Fruit fly (Drosophila melanogaster) whole organism, embryonic: Measurements from ENCODE around the gene CG3184.
A peak's percentile ranks its signal among the peaks of the same experiment; 100 is the strongest.

Experiments
- ATbp ChIP-seq: fragments of 200-800 bp; sonication (Bioruptor generic); optimal IDR thresholded peaks from 2 replicates; lab custom pipeline; 2017; ENCODE audit warnings: missing biosample characterization, mild to moderate bottlenecking, missing genetic modification characterization, missing genetic modification reagents
- CG12071 ChIP-seq: fragments of 200-800 bp; sonication (Bioruptor generic); optimal IDR thresholded peaks from 3 replicates; lab custom pipeline; 2018; ENCODE audit warnings: missing biosample characterization, mild to moderate bottlenecking, missing genetic modification characterization
- CG12104 ChIP-seq: fragments of 200-800 bp; sonication (Bioruptor generic); optimal IDR thresholded peaks from 3 replicates; lab custom pipeline; 2016; ENCODE audit warnings: missing biosample characterization, missing genetic modification characterization
- CG12236 ChIP-seq: fragments of 200-800 bp; sonication (Bioruptor generic); optimal IDR thresholded peaks from 2 replicates; lab custom pipeline; 2016; ENCODE audit warnings: missing biosample characterization, missing genetic modification characterization
- CG14441 ChIP-seq: fragments of 200-800 bp; sonication (Bioruptor generic); IDR thresholded peaks from 2 replicates; pipeline ENCODE4 v1.3.6; 2022; ENCODE audit warnings: missing biosample characterization, missing genetic modification characterization
- CG14965 ChIP-seq: fragments of 200-800 bp; sonication (Bioruptor generic); optimal IDR thresholded peaks from 2 replicates; lab custom pipeline; 2016; ENCODE audit warnings: missing biosample characterization, missing genetic modification characterization, borderline replicate concordance
- CG15269 ChIP-seq: fragments of 200-800 bp; sonication (Bioruptor generic); optimal IDR thresholded peaks from 2 replicates; lab custom pipeline; 2018; ENCODE audit warnings: missing biosample characterization, mild to moderate bottlenecking, missing genetic modification characterization, moderate library complexity
- CG16813 ChIP-seq: fragments of 200-800 bp; sonication (Bioruptor generic); IDR thresholded peaks from 3 replicates; pipeline ENCODE4 v1.3.6; 2022; ENCODE audit warnings: missing biosample characterization, missing genetic modification characterization; ENCODE audit not compliant: partially characterized antibody
- CG17829 ChIP-seq: fragments of 200-800 bp; optimal IDR thresholded peaks from 2 replicates; lab custom pipeline; 2019; ENCODE audit warnings: missing biosample characterization, mild to moderate bottlenecking, missing genetic modification characterization, moderate library complexity
- CG2199 ChIP-seq: fragments of 200-800 bp; sonication (Bioruptor generic); IDR thresholded peaks from 3 replicates; pipeline ENCODE4 v1.3.6; 2022; ENCODE audit warnings: missing biosample characterization, missing genetic modification characterization
- CG43689 ChIP-seq: fragments of 200-800 bp; sonication (Bioruptor generic); IDR thresholded peaks from 2 replicates; pipeline ENCODE4 v1.3.6; 2022; ENCODE audit warnings: missing biosample characterization, missing genetic modification characterization
- CG6689 ChIP-seq: fragments of 200-800 bp; sonication (Bioruptor generic); IDR thresholded peaks from 2 replicates; pipeline ENCODE4 v1.3.6; 2022; ENCODE audit warnings: missing biosample characterization, missing genetic modification characterization
- CG7745 ChIP-seq: fragments of 200-800 bp; sonication (Bioruptor generic); optimal IDR thresholded peaks from 2 replicates; lab custom pipeline; 2018; ENCODE audit warnings: missing biosample characterization, mild to moderate bottlenecking, missing genetic modification characterization, moderate library complexity
- CG7987 ChIP-seq: fragments of 200-800 bp; sonication (Bioruptor generic); optimal IDR thresholded peaks from 2 replicates; lab custom pipeline; 2018; ENCODE audit warnings: missing biosample characterization, mild to moderate bottlenecking, missing genetic modification characterization, moderate library complexity
- CG8290 ChIP-seq, 3 experiments: fragments of 200-800 bp; sonication (Bioruptor generic); optimal IDR thresholded peaks; 2 replicates each; lab custom pipeline; 2016 to 2019; ENCODE audit warnings: missing biosample characterization in 3 of 3, missing genetic modification characterization in 3 of 3, mild to moderate bottlenecking in 2 of 3, moderate library complexity in 1 of 3
- Chrac-16 ChIP-seq: fragments of 200-800 bp; sonication (Bioruptor generic); optimal IDR thresholded peaks from 3 replicates; lab custom pipeline; 2016; ENCODE audit warnings: missing biosample characterization, missing genetic modification characterization
- D19B ChIP-seq: fragments of 200-800 bp; sonication (Bioruptor generic); optimal IDR thresholded peaks from 2 replicates; lab custom pipeline; 2017; ENCODE audit warnings: missing biosample characterization, mild to moderate bottlenecking, missing genetic modification characterization
- Deaf1 ChIP-seq: fragments of 200-800 bp; optimal IDR thresholded peaks from 3 replicates; lab custom pipeline; 2019; ENCODE audit warnings: missing biosample characterization, mild to moderate bottlenecking, missing genetic modification characterization, moderate library complexity
- Dref ChIP-seq: fragments of 200-800 bp; sonication (Bioruptor generic); IDR thresholded peaks from 2 replicates; pipeline ENCODE4 v1.3.6; 2022; ENCODE audit warnings: missing biosample characterization, missing genetic modification characterization
- Ets97D ChIP-seq: fragments of 200-800 bp; sonication (Bioruptor generic); optimal IDR thresholded peaks from 3 replicates; lab custom pipeline; 2016; ENCODE audit warnings: missing biosample characterization, missing genetic modification characterization
- Gsc ChIP-seq: fragments of 200-800 bp; sonication (Bioruptor generic); IDR thresholded peaks from 2 replicates; pipeline ENCODE4 v1.3.6; 2022; ENCODE audit warnings: missing biosample characterization, missing genetic modification characterization
- Meics ChIP-seq: fragments of 200-800 bp; sonication (Bioruptor generic); optimal IDR thresholded peaks from 2 replicates; lab custom pipeline; 2017; ENCODE audit warnings: missing biosample characterization, mild to moderate bottlenecking, missing genetic modification characterization
- Ptx1 ChIP-seq: fragments of 200-800 bp; sonication (Bioruptor generic); IDR thresholded peaks from 2 replicates; pipeline ENCODE4 v1.3.6; 2022; ENCODE audit warnings: missing biosample characterization, missing genetic modification characterization
- Sin3A ChIP-seq: fragments of >200 bp; optimal IDR thresholded peaks from 2 replicates; lab custom pipeline; 2018
- Spps ChIP-seq: fragments of 200-800 bp; sonication (Bioruptor generic); optimal IDR thresholded peaks from 2 replicates; lab custom pipeline; 2018; ENCODE audit warnings: missing biosample characterization, mild to moderate bottlenecking, missing genetic modification characterization
- Trl ChIP-seq, 3 experiments: fragments of >200 bp in 2 of 3; fragments of 200-800 bp in 1 of 3; sonication (Bioruptor generic) in 1 of 3; optimal IDR thresholded peaks; 2 replicates in 1 of 3; 3 replicates in 2 of 3; lab custom pipeline; 2016 to 2017; ENCODE audit warnings: missing biosample characterization in 1 of 3, missing genetic modification characterization in 1 of 3
- ac ChIP-seq: fragments of 200-800 bp; sonication (Bioruptor generic); optimal IDR thresholded peaks from 3 replicates; lab custom pipeline; 2017; ENCODE audit warnings: missing biosample characterization, mild to moderate bottlenecking, missing genetic modification characterization
- bowl ChIP-seq: fragments of 200-800 bp; sonication (Bioruptor generic); IDR thresholded peaks from 2 replicates; pipeline ENCODE4 v1.3.6; 2022; ENCODE audit warnings: missing biosample characterization, missing genetic modification characterization
- chinmo ChIP-seq: fragments of 200-800 bp; sonication (Bioruptor generic); IDR thresholded peaks from 4 replicates; pipeline ENCODE4 v1.3.6; 2022; ENCODE audit warnings: missing biosample characterization, missing genetic modification characterization; ENCODE audit not compliant: partially characterized antibody
- chm ChIP-seq: fragments of 200-800 bp; sonication (Bioruptor generic); IDR thresholded peaks from 2 replicates; pipeline ENCODE4 v1.3.6; 2022; ENCODE audit warnings: missing biosample characterization, missing genetic modification characterization
- cwo ChIP-seq: fragments of 200-800 bp; sonication (Bioruptor generic); optimal IDR thresholded peaks from 3 replicates; lab custom pipeline; 2017; ENCODE audit warnings: missing biosample characterization, missing genetic modification characterization, mild to moderate bottlenecking, moderate library complexity, missing genetic modification reagents
- dimm ChIP-seq: fragments of 200-800 bp; sonication (Bioruptor generic); IDR thresholded peaks from 2 replicates; pipeline ENCODE4 v1.3.6; 2022; ENCODE audit warnings: missing biosample characterization, missing genetic modification characterization
- dpn ChIP-seq, 2 experiments: fragments of 200-800 bp; sonication (Bioruptor generic); optimal IDR thresholded peaks; 3 replicates each; lab custom pipeline; 2016; ENCODE audit warnings: missing biosample characterization in 2 of 2, missing genetic modification characterization in 2 of 2
- dysf ChIP-seq: fragments of 200-800 bp; sonication (Bioruptor generic); IDR thresholded peaks from 3 replicates; pipeline ENCODE4 v1.3.6; 2022; ENCODE audit warnings: missing biosample characterization, missing genetic modification characterization
- en ChIP-seq: fragments of 200-800 bp; sonication (Bioruptor generic); optimal IDR thresholded peaks from 2 replicates; lab custom pipeline; 2016; ENCODE audit warnings: missing biosample characterization, missing genetic modification characterization
- esg ChIP-seq: fragments of 200-800 bp; sonication (Bioruptor generic); conservative IDR thresholded peaks from 2 replicates; pipeline ENCODE4 v1.3.6; 2022; ENCODE audit warnings: missing biosample characterization, missing genetic modification characterization
- fd3F ChIP-seq: fragments of 200-800 bp; sonication (Bioruptor generic); optimal IDR thresholded peaks from 2 replicates; lab custom pipeline; 2018; ENCODE audit warnings: missing biosample characterization, mild to moderate bottlenecking, missing genetic modification characterization, moderate library complexity
- gcm ChIP-seq: fragments of 200-800 bp; sonication (Bioruptor generic); optimal IDR thresholded peaks from 2 replicates; lab custom pipeline; 2019; ENCODE audit warnings: missing biosample characterization, mild to moderate bottlenecking, missing genetic modification characterization, moderate library complexity
- gro ChIP-seq: fragments of 200-800 bp; sonication (Bioruptor generic); optimal IDR thresholded peaks from 2 replicates; lab custom pipeline; 2016; ENCODE audit warnings: missing biosample characterization, missing genetic modification characterization
- nau ChIP-seq: fragments of 200-800 bp; sonication (Bioruptor generic); optimal IDR thresholded peaks from 3 replicates; lab custom pipeline; 2017; ENCODE audit warnings: missing biosample characterization, mild to moderate bottlenecking, missing genetic modification characterization, missing genetic modification reagents
- pros ChIP-seq: fragments of 200-800 bp; sonication (Bioruptor generic); optimal IDR thresholded peaks from 3 replicates; lab custom pipeline; 2019; ENCODE audit warnings: missing biosample characterization, mild to moderate bottlenecking, missing genetic modification characterization, moderate library complexity
- salm ChIP-seq: fragments of 200-800 bp; sonication (Bioruptor generic); optimal IDR thresholded peaks from 2 replicates; lab custom pipeline; 2018; ENCODE audit warnings: missing biosample characterization, mild to moderate bottlenecking, missing genetic modification characterization
- sens ChIP-seq: fragments of 200-800 bp; sonication (Bioruptor generic); peaks from one replicate; lab custom pipeline; 2016; ENCODE audit warnings: missing biosample characterization, missing genetic modification characterization
- tll ChIP-seq, 2 experiments: fragments of 200-800 bp in 1 of 2; fragments of >200 bp in 1 of 2; sonication (Bioruptor generic) in 1 of 2; optimal IDR thresholded peaks; 2 replicates each; lab custom pipeline; 2017 to 2019; ENCODE audit warnings: missing biosample characterization in 2 of 2, missing genetic modification characterization in 2 of 2, mild to moderate bottlenecking in 1 of 2, moderate library complexity in 1 of 2
- unc-4 ChIP-seq: fragments of 200-800 bp; sonication (Bioruptor generic); IDR thresholded peaks from 2 replicates; pipeline ENCODE4 v1.3.6; 2022; ENCODE audit warnings: missing biosample characterization, missing genetic modification characterization; ENCODE audit not compliant: partially characterized antibody
- vnd ChIP-seq: fragments of 200-800 bp; sonication (Bioruptor generic); IDR thresholded peaks from 3 replicates; pipeline ENCODE4 v1.3.6; 2022; ENCODE audit warnings: missing biosample characterization, missing genetic modification characterization; ENCODE audit not compliant: partially characterized antibody
- vvl ChIP-seq: fragments of 200-800 bp; sonication (Bioruptor generic); IDR thresholded peaks from 2 replicates; pipeline ENCODE4 v1.3.6; 2022; ENCODE audit warnings: missing biosample characterization, missing genetic modification characterization
- yki ChIP-seq: fragments of >200 bp; optimal IDR thresholded peaks from 3 replicates; lab custom pipeline; 2018
- zfh2 ChIP-seq: fragments of 200-800 bp; sonication (Bioruptor generic); optimal IDR thresholded peaks from 2 replicates; lab custom pipeline; 2016; ENCODE audit warnings: missing biosample characterization, missing genetic modification characterization

CG3184 gene

dm6 chrX:6700263-6700989, 11.9 kb upstream of the CG3184 start (continued):
- TF ChIP-seq ac (no peak), ATbp (peak; percentile 4), CG14965 (GFP tag; lab: Kevin White, UChicago) (no peak), esg (no peak), sens (GFP tag; lab: Kevin White, UChicago) (peak; percentile 74), Ets97D (GFP tag; lab: Kevin White, UChicago) (no peak), tll (GFP tag; optimal IDR thresholded peaks at IDR 0.05; lab: Kevin White, UChicago) (peak in 1 of 2 experiments; percentile 24), dysf (GFP tag; lab: Robert Waterston, UW) (no peak), chm (GFP tag; lab: Robert Waterston, UW) (peak; percentile 32; the same call in 1 of the 2 replicates), fd3F (GFP tag; lab: Kevin White, UChicago) (no peak), CG7987 (GFP tag; lab: Kevin White, UChicago) (no peak), vnd (GFP tag; lab: Robert Waterston, UW) (no peak), dimm (GFP tag; lab: Robert Waterston, UW) (no peak), CG12236 (GFP tag; lab: Kevin White, UChicago) (no peak), gcm (GFP tag; lab: Kevin White, UChicago) (no peak), CG17829 (no peak), nau (GFP tag; lab: Kevin White, UChicago) (no peak), Spps (tag; lab: Kevin White, UChicago) (no peak), zfh2 (GFP tag; lab: Kevin White, UChicago) (no peak), dpn (GFP tag; optimal IDR thresholded peaks at IDR 0.05; lab: Kevin White, UChicago) (no peak), CG7745 (tag; lab: Kevin White, UChicago) (no peak), CG12104 (GFP tag; lab: Kevin White, UChicago) (no peak), unc-4 (GFP tag; lab: Robert Waterston, UW) (no peak), CG16813 (GFP tag; lab: Robert Waterston, UW) (no peak), en (GFP tag; lab: Kevin White, UChicago) (no peak), CG12071 (GFP tag; lab: Kevin White, UChicago) (no peak), CG14441 (GFP tag; lab: Robert Waterston, UW) (peak; percentile 54), D19B (GFP tag; lab: Kevin White, UChicago) (no peak), CG15269 (tag; lab: Kevin White, UChicago) (no peak), Deaf1 (tag; lab: Kevin White, UChicago) (peak; percentile 24), Dref (GFP tag; lab: Robert Waterston, UW) (no peak), pros (GFP tag; lab: Kevin White, UChicago) (peak; percentile 53), chinmo (GFP tag; lab: Robert Waterston, UW) (0 out of 4 replicates have a peak, but pooled peaks have one; percentile 65), Trl (optimal IDR thresholded peaks at IDR 0.05; lab: Kevin White, UChicago) (peak; percentile 79 to 93), Trl (GFP tag; optimal IDR thresholded peaks at IDR 0.05; lab: Kevin White, UChicago) (no peak), bowl (GFP tag; lab: Robert Waterston, UW) (no peak), cwo (peak; percentile 12), CG43689 (GFP tag; lab: Robert Waterston, UW) (no peak), CG2199 (GFP tag; lab: Robert Waterston, UW) (peak; percentile 45; the same call in 1 of the 3 replicates), Gsc (GFP tag; lab: Robert Waterston, UW) (no peak), CG8290 (GFP tag; optimal IDR thresholded peaks at IDR 0.05; lab: Kevin White, UChicago) (no peak), CG8290 (tag; optimal IDR thresholded peaks at IDR 0.05; lab: Kevin White, UChicago) (peak in 1 of 2 experiments; percentile 6), CG6689 (GFP tag; lab: Robert Waterston, UW) (no peak), Sin3A (lab: Kevin White, UChicago) (no peak), gro (GFP tag; lab: Kevin White, UChicago) (peak; percentile 6), yki (lab: Kevin White, UChicago) (peak; percentile 37), Ptx1 (GFP tag; lab: Robert Waterston, UW) (no peak), vvl (GFP tag; lab: Robert Waterston, UW) (0 out of 2 replicates have a peak, but pooled peaks have one; percentile 13), salm (tag; lab: Kevin White, UChicago) (peak; percentile 20), Chrac-16 (GFP tag; lab: Kevin White, UChicago) (no peak), Meics (no peak)
